Worm (Caenorhabditis elegans): Measurements from ENCODE around the gene srr-1.

- no peak for TF ChIP-seq nhr-237 (tag; optimal IDR thresholded peaks at IDR 0.05)
- TF ChIP-seq hlh-4 (tag; optimal IDR thresholded peaks at IDR 0.05), result no peak
- TF ChIP-seq fos-1 (tag; optimal IDR thresholded peaks at IDR 0.05), result no peak
- TF ChIP-seq skn-1 (tag; optimal IDR thresholded peaks at IDR 0.05), result no peak
- no peak for TF ChIP-seq efl-3 (GFP tag; optimal IDR thresholded peaks at IDR 0.05)
- TF ChIP-seq fkh-10 (GFP tag; optimal IDR thresholded peaks at IDR 0.05), result no peak
These were observed 24.7 kb downstream of the srr-1 start for ce11 chrV:13028871-13029270.
